Worm (Caenorhabditis elegans): ENCODE results near the gene flp-12.

Gene flp-12

ce11 chrX:4616832-4617231, 24.7 kb upstream of the flp-12 start:
- TF ChIP-seq unc-62 (GFP tag; optimal IDR thresholded peaks at IDR 0.05) (no peak), nhr-76 (tag; optimal IDR thresholded peaks at IDR 0.05) (no peak), mdl-1 (tag; optimal IDR thresholded peaks at IDR 0.05) (no peak), nfya-1 (tag; optimal IDR thresholded peaks at IDR 0.05; ENCODE audit: insufficient read depth) (peak; percentile 27), fkh-10 (GFP tag; optimal IDR thresholded peaks at IDR 0.05) (no peak), egl-5 (tag; optimal IDR thresholded peaks at IDR 0.05) (peak; percentile 10), nhr-12 (tag; optimal IDR thresholded peaks at IDR 0.05) (no peak), ceh-28 (tag; optimal IDR thresholded peaks at IDR 0.05) (peak; percentile 13), fos-1 (tag; optimal IDR thresholded peaks at IDR 0.05) (no peak), nhr-43 (tag; optimal IDR thresholded peaks at IDR 0.05; ENCODE audit: poor library complexity, severe bottlenecking) (no peak), nhr-77 (tag; optimal IDR thresholded peaks at IDR 0.05) (no peak), pqm-1 (tag; optimal IDR thresholded peaks at IDR 0.05) (no peak), egl-27 (tag; optimal IDR thresholded peaks at IDR 0.05) (no peak), zag-1 (tag; optimal IDR thresholded peaks at IDR 0.05) (no peak), ceh-9 (tag; optimal IDR thresholded peaks at IDR 0.05) (no peak), lin-39 (tag; optimal IDR thresholded peaks at IDR 0.05) (peak; percentile 89), ztf-11 (tag; optimal IDR thresholded peaks at IDR 0.05) (no peak), nhr-67 (tag; optimal IDR thresholded peaks at IDR 0.05) (no peak), nhr-28 (tag; optimal IDR thresholded peaks at IDR 0.05) (no peak), skn-1 (tag; optimal IDR thresholded peaks at IDR 0.05) (no peak), fkh-2 (tag; optimal IDR thresholded peaks at IDR 0.05) (no peak), sea-2 (GFP tag; optimal IDR thresholded peaks at IDR 0.05) (no peak), nhr-11 (tag; optimal IDR thresholded peaks at IDR 0.05) (no peak), pha-4 (tag; optimal IDR thresholded peaks at IDR 0.05) (peak; percentile 17), R02D3.7 (tag; optimal IDR thresholded peaks at IDR 0.05) (no peak), elt-3 (tag; optimal IDR thresholded peaks at IDR 0.05) (no peak), jun-1 (tag; optimal IDR thresholded peaks at IDR 0.05) (no peak), lin-15B (tag; optimal IDR thresholded peaks at IDR 0.05) (peak; percentile 39), lsy-12 (tag; optimal IDR thresholded peaks at IDR 0.05) (no peak), ZK546.5 (tag; optimal IDR thresholded peaks at IDR 0.05) (no peak), hmg-11 (tag; optimal IDR thresholded peaks at IDR 0.05) (peak; percentile 46), snpc-4 (tag; optimal IDR thresholded peaks at IDR 0.05) (no peak), tbx-2 (tag; optimal IDR thresholded peaks at IDR 0.05) (no peak), elt-1 (tag; optimal IDR thresholded peaks at IDR 0.05) (no peak), ceh-16 (tag; optimal IDR thresholded peaks at IDR 0.05) (no peak), ama-1 (optimal IDR thresholded peaks at IDR 0.05) (peak; percentile 0), eor-1 (tag; optimal IDR thresholded peaks at IDR 0.05) (no peak), unc-39 (tag; optimal IDR thresholded peaks at IDR 0.05) (no peak)

- TF ChIP-seq elt-3 (tag; optimal IDR thresholded peaks at IDR 0.05) (no peak), nfya-1 (tag; optimal IDR thresholded peaks at IDR 0.05; ENCODE audit: insufficient read depth) (no peak), lin-15B (tag; optimal IDR thresholded peaks at IDR 0.05) (no peak), mml-1 (tag; optimal IDR thresholded peaks at IDR 0.05) (no peak), unc-62 (GFP tag; optimal IDR thresholded peaks at IDR 0.05) (no peak), mdl-1 (tag; optimal IDR thresholded peaks at IDR 0.05) (no peak)
Measured at ce11 chrX:4615034-4615433, 22.9 kb upstream of the flp-12 start.

ce11 chrX:4609635-4610034, 17.5 kb upstream of the flp-12 start:
- TF ChIP-seq egl-5 (tag; optimal IDR thresholded peaks at IDR 0.05) (peak; percentile 23), zag-1 (tag; optimal IDR thresholded peaks at IDR 0.05) (no peak)

DNA sequence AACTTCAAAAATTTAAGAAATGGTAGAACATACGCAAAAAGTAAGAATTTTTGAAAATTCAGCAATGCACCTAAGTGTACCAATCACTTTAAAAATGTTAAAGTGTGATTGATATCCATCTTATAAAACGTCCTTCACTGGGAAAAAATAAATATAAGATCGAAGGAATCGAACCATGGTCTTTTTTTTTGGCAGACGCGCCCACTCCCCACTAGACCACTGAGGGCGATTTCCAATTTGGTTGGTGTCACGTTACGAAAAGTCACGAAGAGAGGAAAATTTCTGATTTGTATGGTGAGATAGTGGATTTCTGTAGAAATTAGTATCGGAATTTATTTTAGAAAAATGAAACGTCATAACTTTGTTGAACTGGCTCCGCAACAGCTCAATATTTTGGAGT, 15.2 kb upstream of the flp-12 start:
- no peak for TF ChIP-seq nhr-76 (tag; optimal IDR thresholded peaks at IDR 0.05)
- TF ChIP-seq fkh-10 (GFP tag; optimal IDR thresholded peaks at IDR 0.05): no peak
- no peak for TF ChIP-seq fkh-2 (tag; optimal IDR thresholded peaks at IDR 0.05)
- no peak for TF ChIP-seq nhr-12 (tag; optimal IDR thresholded peaks at IDR 0.05)
- no peak for TF ChIP-seq lin-15B (tag; optimal IDR thresholded peaks at IDR 0.05)
- no peak for TF ChIP-seq nhr-23 (tag; optimal IDR thresholded peaks at IDR 0.05)
- no peak for TF ChIP-seq elt-1 (tag; optimal IDR thresholded peaks at IDR 0.05)
- TF ChIP-seq ztf-4 (tag; optimal IDR thresholded peaks at IDR 0.05): no peak
- no peak for TF ChIP-seq lsy-12 (tag; optimal IDR thresholded peaks at IDR 0.05)
- no peak for TF ChIP-seq eor-1 (tag; optimal IDR thresholded peaks at IDR 0.05)
- no peak for TF ChIP-seq nhr-28 (tag; optimal IDR thresholded peaks at IDR 0.05)
- no peak for TF ChIP-seq ama-1 (optimal IDR thresholded peaks at IDR 0.05)

Data from whole organism, L3 larva.